Fruit fly (Drosophila melanogaster) whole organism, embryonic: Measurements from ENCODE around the gene Bx42.
A peak's percentile ranks its signal among the peaks of the same experiment; 100 is the strongest.

ENCODE experiments used
- Adf1 ChIP-seq: fragments of 200-800 bp; sonication (Bioruptor generic); IDR thresholded peaks from 2 replicates; pipeline ENCODE4 v1.3.6; 2022; ENCODE audit warnings: missing biosample characterization, missing genetic modification characterization
- CG10321 ChIP-seq: fragments of 200-800 bp; sonication (Bioruptor generic); IDR thresholded peaks from 2 replicates; pipeline ENCODE4 v1.3.6; 2022; ENCODE audit warnings: missing biosample characterization, missing genetic modification characterization
- CG10979 ChIP-seq: fragments of 200-800 bp; sonication (Bioruptor generic); optimal IDR thresholded peaks from 2 replicates; lab custom pipeline; 2018; ENCODE audit warnings: missing biosample characterization, mild to moderate bottlenecking, missing genetic modification characterization, moderate library complexity
- CG11560 ChIP-seq: fragments of 200-800 bp; sonication (Bioruptor generic); IDR thresholded peaks from 3 replicates; pipeline ENCODE4 v1.3.6; 2022; ENCODE audit warnings: missing biosample characterization, missing genetic modification characterization
- CG12236 ChIP-seq: fragments of 200-800 bp; sonication (Bioruptor generic); optimal IDR thresholded peaks from 2 replicates; lab custom pipeline; 2016; ENCODE audit warnings: missing biosample characterization, missing genetic modification characterization
- CG13424 ChIP-seq: fragments of 200-800 bp; sonication (Bioruptor generic); optimal IDR thresholded peaks from 2 replicates; lab custom pipeline; 2019; ENCODE audit warnings: missing biosample characterization, mild to moderate bottlenecking, missing genetic modification characterization, moderate library complexity
- CG14050 ChIP-seq: fragments of 200-800 bp; sonication (Bioruptor generic); IDR thresholded peaks from 3 replicates; pipeline ENCODE4 v1.3.6; 2022; ENCODE audit warnings: missing biosample characterization, missing genetic modification characterization
- CG15601 ChIP-seq: fragments of 200-800 bp; sonication (Bioruptor generic); optimal IDR thresholded peaks from 3 replicates; lab custom pipeline; 2019; ENCODE audit warnings: missing biosample characterization, mild to moderate bottlenecking, missing genetic modification characterization, moderate library complexity
- CG17829 ChIP-seq: fragments of 200-800 bp; optimal IDR thresholded peaks from 2 replicates; lab custom pipeline; 2019; ENCODE audit warnings: missing biosample characterization, mild to moderate bottlenecking, missing genetic modification characterization, moderate library complexity
- CG17912 ChIP-seq: fragments of 200-800 bp; sonication (Bioruptor generic); optimal IDR thresholded peaks from 2 replicates; lab custom pipeline; 2018; ENCODE audit warnings: missing biosample characterization, mild to moderate bottlenecking, missing genetic modification characterization
- CG2678 ChIP-seq: fragments of 200-800 bp; sonication (Bioruptor generic); optimal IDR thresholded peaks from 3 replicates; lab custom pipeline; 2019; ENCODE audit warnings: missing biosample characterization, mild to moderate bottlenecking, missing genetic modification characterization, moderate library complexity
- CG2875 ChIP-seq: fragments of 200-800 bp; sonication (Bioruptor generic); optimal IDR thresholded peaks from 2 replicates; lab custom pipeline; 2017; ENCODE audit warnings: missing biosample characterization, mild to moderate bottlenecking, missing genetic modification characterization, missing genetic modification reagents
- CG30020 ChIP-seq: fragments of 200-800 bp; optimal IDR thresholded peaks from 2 replicates; lab custom pipeline; 2019; ENCODE audit warnings: missing biosample characterization, mild to moderate bottlenecking, missing genetic modification characterization, moderate library complexity
- CG32772 ChIP-seq: fragments of 200-800 bp; sonication (Bioruptor generic); IDR thresholded peaks from 2 replicates; pipeline ENCODE4 v1.3.6; 2022; ENCODE audit warnings: missing biosample characterization, missing genetic modification characterization
- CG3407 ChIP-seq: fragments of 200-800 bp; sonication (Bioruptor generic); optimal IDR thresholded peaks from 2 replicates; lab custom pipeline; 2018; ENCODE audit warnings: missing biosample characterization, mild to moderate bottlenecking, missing genetic modification characterization
- CG3995 ChIP-seq: fragments of 200-800 bp; sonication (Bioruptor generic); optimal IDR thresholded peaks from 3 replicates; lab custom pipeline; 2016; ENCODE audit warnings: missing biosample characterization, missing genetic modification characterization
- CG5245 ChIP-seq: fragments of 200-800 bp; sonication (Bioruptor generic); optimal IDR thresholded peaks from 3 replicates; lab custom pipeline; 2016; ENCODE audit warnings: missing biosample characterization, missing genetic modification characterization
- CG8765 ChIP-seq: fragments of 200-800 bp; sonication (Bioruptor generic); IDR thresholded peaks from 2 replicates; pipeline ENCODE4 v1.3.6; 2022; ENCODE audit warnings: missing biosample characterization, missing genetic modification characterization
- Gsc ChIP-seq: fragments of 200-800 bp; sonication (Bioruptor generic); IDR thresholded peaks from 2 replicates; pipeline ENCODE4 v1.3.6; 2022; ENCODE audit warnings: missing biosample characterization, missing genetic modification characterization
- Hr3 ChIP-seq: fragments of 200-800 bp; sonication (Bioruptor generic); optimal IDR thresholded peaks from 3 replicates; lab custom pipeline; 2016; ENCODE audit warnings: missing biosample characterization, missing genetic modification characterization
- Hr78 ChIP-seq, 2 experiments: fragments of 200-800 bp in 1 of 2; fragments of >200 bp in 1 of 2; sonication (Bioruptor generic) in 1 of 2; optimal IDR thresholded peaks; 2 replicates each; lab custom pipeline; 2017 to 2019; ENCODE audit warnings: missing biosample characterization in 2 of 2, missing genetic modification characterization in 2 of 2, mild to moderate bottlenecking in 1 of 2, moderate library complexity in 1 of 2
- Hsf ChIP-seq: fragments of 200-800 bp; sonication (Bioruptor generic); optimal IDR thresholded peaks from 3 replicates; lab custom pipeline; 2016; ENCODE audit warnings: missing biosample characterization, missing genetic modification characterization
- Lhr ChIP-seq: fragments of 200-800 bp; sonication (Bioruptor generic); optimal IDR thresholded peaks from 3 replicates; lab custom pipeline; 2017; ENCODE audit warnings: mild to moderate bottlenecking, missing biosample characterization, missing genetic modification reagents, missing genetic modification characterization
- MTF-1 ChIP-seq: fragments of 200-800 bp; sonication (Bioruptor generic); optimal IDR thresholded peaks from 2 replicates; lab custom pipeline; 2018; ENCODE audit warnings: missing biosample characterization, mild to moderate bottlenecking, missing genetic modification characterization, borderline replicate concordance
- Mes4 ChIP-seq: fragments of 200-800 bp; sonication (Bioruptor generic); optimal IDR thresholded peaks from 2 replicates; lab custom pipeline; 2016; ENCODE audit warnings: missing biosample characterization, missing genetic modification characterization
- NC2β ChIP-seq: fragments of 200-800 bp; sonication (Bioruptor generic); optimal IDR thresholded peaks from 2 replicates; lab custom pipeline; 2016; ENCODE audit warnings: missing biosample characterization, missing genetic modification characterization
- Scr ChIP-seq: fragments of 200-800 bp; sonication (Bioruptor generic); IDR thresholded peaks from 2 replicates; pipeline ENCODE4 v1.3.6; 2022; ENCODE audit warnings: missing biosample characterization, missing genetic modification characterization; ENCODE audit not compliant: partially characterized antibody
- Spps ChIP-seq: fragments of 200-800 bp; sonication (Bioruptor generic); optimal IDR thresholded peaks from 2 replicates; lab custom pipeline; 2018; ENCODE audit warnings: missing biosample characterization, mild to moderate bottlenecking, missing genetic modification characterization
- abd-A ChIP-seq: fragments of 200-800 bp; sonication (Bioruptor generic); optimal IDR thresholded peaks from 3 replicates; lab custom pipeline; 2019; ENCODE audit warnings: missing biosample characterization, mild to moderate bottlenecking, missing genetic modification characterization, moderate library complexity
- aop ChIP-seq: fragments of 200-800 bp; sonication (Bioruptor generic); IDR thresholded peaks from 2 replicates; pipeline ENCODE4 v1.3.6; 2022; ENCODE audit warnings: missing biosample characterization, missing genetic modification characterization
- ap ChIP-seq: fragments of 200-800 bp; sonication (Bioruptor generic); IDR thresholded peaks from 2 replicates; pipeline ENCODE4 v1.3.6; 2022; ENCODE audit warnings: missing biosample characterization, missing genetic modification characterization
- cad ChIP-seq: fragments of >200 bp; optimal IDR thresholded peaks from 2 replicates; lab custom pipeline; 2017; ENCODE audit warnings: missing biosample characterization, missing genetic modification characterization
- cas ChIP-seq: fragments of 200-800 bp; sonication (Bioruptor generic); IDR thresholded peaks from 2 replicates; pipeline ENCODE4 v1.3.6; 2022; ENCODE audit warnings: missing biosample characterization, missing genetic modification characterization
- dimm ChIP-seq: fragments of 200-800 bp; sonication (Bioruptor generic); IDR thresholded peaks from 2 replicates; pipeline ENCODE4 v1.3.6; 2022; ENCODE audit warnings: missing biosample characterization, missing genetic modification characterization
- ems ChIP-seq: fragments of 200-800 bp; sonication (Bioruptor generic); optimal IDR thresholded peaks from 3 replicates; lab custom pipeline; 2016; ENCODE audit warnings: missing biosample characterization, missing genetic modification characterization
- fd96Cb ChIP-seq: fragments of 200-800 bp; sonication (Bioruptor generic); optimal IDR thresholded peaks from 2 replicates; lab custom pipeline; 2018; ENCODE audit warnings: missing biosample characterization, mild to moderate bottlenecking, missing genetic modification characterization, moderate library complexity
- grau ChIP-seq: fragments of 200-800 bp; optimal IDR thresholded peaks from 3 replicates; lab custom pipeline; 2019; ENCODE audit warnings: missing biosample characterization, mild to moderate bottlenecking, missing genetic modification characterization, moderate library complexity
- ind ChIP-seq: fragments of 200-800 bp; sonication (Bioruptor generic); optimal IDR thresholded peaks from 3 replicates; lab custom pipeline; 2016; ENCODE audit warnings: missing biosample characterization, missing genetic modification characterization
- knrl ChIP-seq: fragments of 200-800 bp; sonication (Bioruptor generic); IDR thresholded peaks from 3 replicates; pipeline ENCODE4 v1.3.6; 2022; ENCODE audit warnings: missing biosample characterization, missing genetic modification characterization; ENCODE audit not compliant: partially characterized antibody
- mirr ChIP-seq: fragments of 200-800 bp; sonication (Bioruptor generic); optimal IDR thresholded peaks from 3 replicates; lab custom pipeline; 2018; ENCODE audit warnings: missing biosample characterization, mild to moderate bottlenecking, missing genetic modification characterization
- nerfin-2 ChIP-seq: fragments of 200-800 bp; sonication (Bioruptor generic); IDR thresholded peaks from 2 replicates; pipeline ENCODE4 v1.3.6; 2022; ENCODE audit warnings: missing biosample characterization, missing genetic modification characterization; ENCODE audit not compliant: partially characterized antibody
- sc ChIP-seq, 3 experiments: fragments of >200 bp in 2 of 3; fragments of 200-800 bp in 1 of 3; sonication (Bioruptor generic) in 1 of 3; optimal IDR thresholded peaks; 2 replicates in 2 of 3; 3 replicates in 1 of 3; lab custom pipeline; 2017; ENCODE audit warnings: mild to moderate bottlenecking in 1 of 3, missing biosample characterization in 1 of 3, missing genetic modification characterization in 1 of 3, missing genetic modification reagents in 1 of 3
- sens ChIP-seq: fragments of 200-800 bp; sonication (Bioruptor generic); peaks from one replicate; lab custom pipeline; 2016; ENCODE audit warnings: missing biosample characterization, missing genetic modification characterization
- sens-2 ChIP-seq: fragments of 200-800 bp; sonication (Bioruptor generic); IDR thresholded peaks from 2 replicates; pipeline ENCODE4 v1.3.6; 2022; ENCODE audit warnings: missing biosample characterization, missing genetic modification characterization
- sisA ChIP-seq: fragments of 200-800 bp; sonication (Bioruptor generic); IDR thresholded peaks from 2 replicates; pipeline ENCODE4 v1.3.6; 2022; ENCODE audit warnings: missing biosample characterization, missing genetic modification characterization
- sna ChIP-seq: fragments of 200-800 bp; sonication (Bioruptor generic); IDR thresholded peaks from 2 replicates; pipeline ENCODE4 v1.3.6; 2022; ENCODE audit warnings: missing biosample characterization, missing genetic modification characterization; ENCODE audit not compliant: partially characterized antibody
- ssp ChIP-seq: fragments of 200-800 bp; sonication (Bioruptor generic); IDR thresholded peaks from 2 replicates; pipeline ENCODE4 v1.3.6; 2022; ENCODE audit warnings: missing biosample characterization, missing genetic modification characterization
- tgo ChIP-seq: fragments of 200-800 bp; sonication (Bioruptor generic); IDR thresholded peaks from 3 replicates; pipeline ENCODE4 v1.3.6; 2022; ENCODE audit warnings: missing biosample characterization, missing genetic modification characterization
- tx ChIP-seq: fragments of 200-800 bp; sonication (Bioruptor generic); optimal IDR thresholded peaks from 2 replicates; lab custom pipeline; 2016; ENCODE audit warnings: missing biosample characterization, missing genetic modification characterization
- vnd ChIP-seq: fragments of 200-800 bp; sonication (Bioruptor generic); IDR thresholded peaks from 3 replicates; pipeline ENCODE4 v1.3.6; 2022; ENCODE audit warnings: missing biosample characterization, missing genetic modification characterization; ENCODE audit not compliant: partially characterized antibody

Gene Bx42

dm6 chrX:9080962-9081361, 25.4 kb downstream of the Bx42 start, which contains the start of the genes CG7246 and HP1b (continued):
- TF ChIP-seq sna (peak; percentile 83), CG30020 (tag; lab: Kevin White, UChicago) (peak; percentile 67), CG3995 (GFP tag; lab: Kevin White, UChicago) (no peak), Gsc (GFP tag; lab: Robert Waterston, UW) (no peak), CG15601 (tag; lab: Kevin White, UChicago) (peak; percentile 40), knrl (GFP tag; lab: Robert Waterston, UW) (peak; percentile 84), Hr3 (peak; percentile 50), CG17912 (GFP tag; lab: Kevin White, UChicago) (no peak), ind (GFP tag; lab: Kevin White, UChicago) (peak; percentile 64), CG5245 (GFP tag; lab: Kevin White, UChicago) (peak; percentile 60), CG14050 (GFP tag; lab: Robert Waterston, UW) (peak; percentile 57; the same call in 2 of the 3 replicates), tx (no peak), tgo (GFP tag; lab: Robert Waterston, UW) (peak; percentile 72), MTF-1 (GFP tag; lab: Kevin White, UChicago) (no peak), sc (optimal IDR thresholded peaks at IDR 0.05; lab: Kevin White, UChicago) (no peak), sc (GFP tag; optimal IDR thresholded peaks at IDR 0.05; lab: Kevin White, UChicago) (peak; percentile 11), CG10979 (tag; lab: Kevin White, UChicago) (peak; percentile 49), Adf1 (GFP tag; lab: Robert Waterston, UW) (peak; percentile 44; the same call in 1 of the 2 replicates), Mes4 (GFP tag; lab: Kevin White, UChicago) (no peak), CG12236 (GFP tag; lab: Kevin White, UChicago) (no peak), CG13424 (peak; percentile 72), vnd (GFP tag; lab: Robert Waterston, UW) (peak; percentile 68), sens-2 (GFP tag; lab: Robert Waterston, UW) (peak; percentile 61; the same call in 1 of the 2 replicates), Scr (GFP tag; lab: Robert Waterston, UW) (peak; percentile 86), sisA (GFP tag; lab: Robert Waterston, UW) (peak; percentile 72), mirr (GFP tag; lab: Kevin White, UChicago) (no peak), Lhr (GFP tag; lab: Kevin White, UChicago) (no peak), aop (GFP tag; lab: Robert Waterston, UW) (no peak), ssp (GFP tag; lab: Robert Waterston, UW) (peak; percentile 64), CG10321 (GFP tag; lab: Robert Waterston, UW) (no peak), grau (peak; percentile 69), CG8765 (GFP tag; lab: Robert Waterston, UW) (0 out of 2 replicates have a peak, but pooled peaks have one; percentile 40), ems (GFP tag; lab: Kevin White, UChicago) (peak; percentile 59), CG32772 (GFP tag; lab: Robert Waterston, UW) (peak; percentile 82), Spps (tag; lab: Kevin White, UChicago) (peak; percentile 45), fd96Cb (tag; lab: Kevin White, UChicago) (peak; percentile 52), ap (peak; percentile 58; the same call in 1 of the 2 replicates), nerfin-2 (GFP tag; lab: Robert Waterston, UW) (peak; percentile 66), cad (GFP tag; lab: Kevin White, UChicago) (no peak), NC2β (no peak), Hsf (peak; percentile 61), CG2678 (tag; lab: Kevin White, UChicago) (peak; percentile 74), abd-A (tag; lab: Kevin White, UChicago) (no peak), CG11560 (tag; lab: Robert Waterston, UW) (peak; percentile 40; the same call in 1 of the 3 replicates), CG3407 (peak; percentile 41), sens (GFP tag; lab: Kevin White, UChicago) (peak; percentile 89), CG2875 (GFP tag; lab: Kevin White, UChicago) (no peak), CG17829 (tag; lab: Kevin White, UChicago) (peak; percentile 81), cas (GFP tag; lab: Robert Waterston, UW) (0 out of 2 replicates have a peak, but pooled peaks have one; percentile 28), Hr78 (GFP tag; optimal IDR thresholded peaks at IDR 0.05; lab: Kevin White, UChicago) (no peak), dimm (GFP tag; lab: Robert Waterston, UW) (no peak)
